Worm (Caenorhabditis elegans) whole organism, young adult: ENCODE measurements around the gene F13H10.1.

Experiments used
- B0336.3 ChIP-seq: fragments of 200-800 bp; sonication (Bioruptor generic); IDR thresholded peaks from 2 replicates; pipeline ENCODE4 v1.3.6; 2022; ENCODE audit warnings: missing genetic modification characterization, missing compliant biosample characterization
- C06A6.2 ChIP-seq: fragments of 200-800 bp; sonication (Bioruptor generic); conservative IDR thresholded peaks from 2 replicates; pipeline ENCODE4 v1.3.6; 2022; ENCODE audit warnings: missing genetic modification characterization, missing compliant biosample characterization
- F10E7.11 ChIP-seq: sonication (generic microtip); optimal IDR thresholded peaks from 2 replicates; lab custom pipeline; 2017; ENCODE audit warnings: mild to moderate bottlenecking, missing genetic modification characterization, moderate library complexity, missing compliant biosample characterization
- F22D6.2 ChIP-seq: sonication (generic microtip); optimal IDR thresholded peaks from 2 replicates; lab custom pipeline; 2016; ENCODE audit warnings: mild to moderate bottlenecking, missing genetic modification characterization, missing compliant biosample characterization
- akir-1 ChIP-seq: fragments of 200-800 bp; sonication (Bioruptor generic); optimal IDR thresholded peaks from 2 replicates; lab custom pipeline; 2018; ENCODE audit warnings: mild to moderate bottlenecking, missing genetic modification characterization, moderate library complexity, missing compliant biosample characterization
- athp-1 ChIP-seq: sonication (generic microtip); optimal IDR thresholded peaks from 2 replicates; lab custom pipeline; 2017; ENCODE audit warnings: mild to moderate bottlenecking, missing genetic modification characterization, missing compliant biosample characterization
- attf-3 ChIP-seq: fragments of 200-800 bp; sonication (Bioruptor generic); conservative IDR thresholded peaks from 2 replicates; pipeline ENCODE4 v1.3.6; 2022; ENCODE audit warnings: missing genetic modification reagents, missing genetic modification characterization, missing compliant biosample characterization
- ceh-27 ChIP-seq: fragments of 200-800 bp; sonication (Bioruptor generic); optimal IDR thresholded peaks from 2 replicates; lab custom pipeline; 2018; ENCODE audit warnings: mild to moderate bottlenecking, missing genetic modification characterization, moderate library complexity, missing compliant biosample characterization
- ceh-91 ChIP-seq: fragments of 200-800 bp; sonication (Bioruptor generic); IDR thresholded peaks from 2 replicates; pipeline ENCODE4 v1.3.6; 2022; ENCODE audit warnings: missing genetic modification reagents, missing genetic modification characterization, missing compliant biosample characterization
- him-1 ChIP-seq: sonication (generic microtip); optimal IDR thresholded peaks from 2 replicates; lab custom pipeline; 2016; ENCODE audit warnings: missing genotype, missing genetic modification reagents, missing genetic modification characterization, missing compliant biosample characterization
- hlh-26 ChIP-seq: fragments of 200-800 bp; sonication (Bioruptor generic); conservative IDR thresholded peaks from 2 replicates; pipeline ENCODE4 v1.3.6; 2022; ENCODE audit warnings: missing genetic modification reagents, missing genetic modification characterization, missing compliant biosample characterization
- pha-4 ChIP-seq: fragments of 150-350 bp; sonication (generic microtip); optimal IDR thresholded peaks from 2 replicates; lab custom pipeline; 2014; ENCODE audit warnings: missing biosample characterization, missing genetic modification reagents, missing genetic modification characterization

- no peak for TF ChIP-seq akir-1
- TF ChIP-seq hlh-26 (GFP tag; lab: Robert Waterston, UW) = no peak
- no peak for TF ChIP-seq ceh-91
- TF ChIP-seq pha-4 = no peak
- TF ChIP-seq athp-1 (tag; lab: Kevin White, UChicago) = no peak
- TF ChIP-seq F22D6.2 = no peak
- TF ChIP-seq ceh-27 (GFP tag; lab: Kevin White, UChicago) = no peak
- no peak for TF ChIP-seq him-1 (tag; lab: Kevin White, UChicago)
- no peak for TF ChIP-seq B0336.3
- no peak for TF ChIP-seq attf-3 (GFP tag; lab: Robert Waterston, UW)
- no peak for TF ChIP-seq C06A6.2 (GFP tag; lab: Robert Waterston, UW)
- no peak for TF ChIP-seq F10E7.11 (tag; lab: Kevin White, UChicago)
These were observed 27.9 kb downstream of the F13H10.1 start, which contains the start of gene hrg-6 for ce11 chrIV:11032288-11032687.
